Worm (Caenorhabditis elegans): ENCODE results near the gene sri-74.

ce11 chrII:2622480-2622879 is 39.5 kb upstream of the sri-74 start, which contains the start of gene D2062.5:
- no peak for TF ChIP-seq dao-5 (tag; optimal IDR thresholded peaks at IDR 0.05)
- no peak for TF ChIP-seq W03F9.2 (tag; optimal IDR thresholded peaks at IDR 0.05)
- TF ChIP-seq him-1 (tag; optimal IDR thresholded peaks at IDR 0.05), result no peak
